Worm (Caenorhabditis elegans) whole organism, L4 larva: ENCODE results near the gene exos-2.

Source experiments
- D1046.2 ChIP-seq: fragments of 200-800 bp; sonication (Bioruptor generic); IDR thresholded peaks from 2 replicates; pipeline ENCODE4 v1.3.6; 2022; ENCODE audit warnings: missing genetic modification characterization, missing compliant biosample characterization
- F26F4.8 ChIP-seq: fragments of 200-800 bp; sonication (Bioruptor generic); conservative IDR thresholded peaks from 2 replicates; pipeline ENCODE4 v1.3.6; 2022; ENCODE audit warnings: missing genetic modification characterization, missing compliant biosample characterization
- T26A8.4 ChIP-seq: fragments of 200-800 bp; sonication (Bioruptor generic); IDR thresholded peaks from 2 replicates; pipeline ENCODE4 v1.3.6; 2022; ENCODE audit warnings: missing genetic modification characterization, missing compliant biosample characterization
- Y105C5A.15 ChIP-seq: fragments of 200-800 bp; sonication (Bioruptor generic); IDR thresholded peaks from 2 replicates; pipeline ENCODE4 v1.3.6; 2022; ENCODE audit warnings: missing genetic modification characterization, missing compliant biosample characterization
- Y5F2A.4 ChIP-seq: fragments of 200-800 bp; sonication (Bioruptor generic); optimal IDR thresholded peaks from 2 replicates; lab custom pipeline; 2018; ENCODE audit warnings: mild to moderate bottlenecking, missing genetic modification characterization, missing compliant biosample characterization
- aha-1 ChIP-seq: fragments of 150-350 bp; peaks from one replicate; lab custom pipeline; 2014; ENCODE audit warnings: missing biosample characterization, missing genetic modification characterization
- arid-1 ChIP-seq: fragments of 200-800 bp; sonication (Bioruptor generic); conservative IDR thresholded peaks from 2 replicates; pipeline ENCODE4 v1.3.6; 2022; ENCODE audit warnings: missing genetic modification reagents, missing genetic modification characterization, missing compliant biosample characterization
- ceh-20 ChIP-seq: fragments of 200-800 bp; sonication (Bioruptor generic); IDR thresholded peaks from 2 replicates; pipeline ENCODE4 v1.3.6; 2022; ENCODE audit warnings: missing genetic modification reagents, missing genetic modification characterization, missing compliant biosample characterization
- ceh-28 ChIP-seq: fragments of 150-350 bp; optimal IDR thresholded peaks from 2 replicates; lab custom pipeline; 2014; ENCODE audit warnings: missing biosample characterization, missing genetic modification reagents, missing genetic modification characterization
- ceh-62 ChIP-seq: sonication (generic microtip); optimal IDR thresholded peaks from 2 replicates; lab custom pipeline; 2017; ENCODE audit warnings: missing biosample characterization, missing genetic modification characterization
- ctbp-1 ChIP-seq: fragments of 200-800 bp; sonication (Bioruptor generic); IDR thresholded peaks from 2 replicates; pipeline ENCODE4 v1.3.6; 2022; ENCODE audit warnings: missing genetic modification reagents, missing genetic modification characterization, missing compliant biosample characterization
- daf-16 ChIP-seq, 3 experiments: sonication (generic microtip); optimal IDR thresholded peaks; 2 replicates each; lab custom pipeline; 2016 to 2017; ENCODE audit warnings: missing genetic modification characterization in 3 of 3, missing genetic modification reagents in 3 of 3, mild to moderate bottlenecking in 2 of 3, missing compliant biosample characterization in 2 of 3, missing biosample characterization in 1 of 3, moderate library complexity in 1 of 3
- dmd-8 ChIP-seq: fragments of 200-800 bp; sonication (Bioruptor generic); IDR thresholded peaks from 2 replicates; pipeline ENCODE4 v1.3.6; 2022; ENCODE audit warnings: missing genetic modification characterization, missing compliant biosample characterization
- duxl-1 ChIP-seq: sonication (generic microtip); optimal IDR thresholded peaks from 2 replicates; lab custom pipeline; 2016; ENCODE audit warnings: mild to moderate bottlenecking, missing genetic modification characterization, moderate library complexity, missing compliant biosample characterization; ENCODE audit not compliant: poor library complexity
- dve-1 ChIP-seq: sonication (generic microtip); optimal IDR thresholded peaks from 2 replicates; lab custom pipeline; 2017; ENCODE audit warnings: antibody characterized with exemption, mild to moderate bottlenecking, missing genetic modification characterization, missing compliant biosample characterization; ENCODE audit not compliant: insufficient read depth
- egl-27 ChIP-seq: sonication (generic microtip); optimal IDR thresholded peaks from 3 replicates; lab custom pipeline; 2017; ENCODE audit warnings: missing biosample characterization, missing genetic modification reagents, missing genetic modification characterization
- hif-1 ChIP-seq, 2 experiments: sonication (generic microtip); optimal IDR thresholded peaks; 2 replicates each; lab custom pipeline; 2016 to 2017; ENCODE audit warnings: missing compliant biosample characterization in 2 of 2, missing genetic modification characterization in 2 of 2, missing genetic modification reagents in 2 of 2, missing genotype in 2 of 2, mild to moderate bottlenecking in 1 of 2
- hlh-11 ChIP-seq: fragments of 200-800 bp; sonication (Bioruptor generic); optimal IDR thresholded peaks from 2 replicates; lab custom pipeline; 2018; ENCODE audit warnings: mild to moderate bottlenecking, missing genetic modification characterization, missing compliant biosample characterization
- lin-13 ChIP-seq: fragments of 150-350 bp; optimal IDR thresholded peaks from 2 replicates; lab custom pipeline; 2014; ENCODE audit warnings: missing biosample characterization, missing genetic modification reagents, missing genetic modification characterization
- lin-15B ChIP-seq: fragments of 150-350 bp; sonication (generic microtip); optimal IDR thresholded peaks from 3 replicates; lab custom pipeline; 2014; ENCODE audit warnings: missing biosample characterization, missing genetic modification characterization
- lin-29 ChIP-seq: fragments of 200-800 bp; sonication (Bioruptor generic); IDR thresholded peaks from 2 replicates; pipeline ENCODE4 v1.3.6; 2022; ENCODE audit warnings: missing genetic modification reagents, missing genetic modification characterization, missing compliant biosample characterization
- lin-38 ChIP-seq: fragments of 200-800 bp; sonication (Bioruptor generic); IDR thresholded peaks from 2 replicates; pipeline ENCODE4 v1.3.6; 2022; ENCODE audit warnings: missing genetic modification reagents, missing genetic modification characterization, missing compliant biosample characterization
- lir-3 ChIP-seq: sonication (generic microtip); optimal IDR thresholded peaks from 2 replicates; lab custom pipeline; 2016; ENCODE audit warnings: mild to moderate bottlenecking, missing genetic modification characterization, missing compliant biosample characterization
- madf-5 ChIP-seq, 2 experiments: fragments of 200-800 bp; sonication (Bioruptor generic); IDR thresholded peaks; 2 replicates each; pipeline ENCODE4 v1.3.6; 2022; ENCODE audit warnings: missing compliant biosample characterization in 2 of 2, missing genetic modification characterization in 2 of 2
- mdt-29 ChIP-seq: fragments of 200-800 bp; sonication (Bioruptor generic); IDR thresholded peaks from 2 replicates; pipeline ENCODE4 v1.3.6; 2022; ENCODE audit warnings: missing genetic modification reagents, missing genetic modification characterization, missing compliant biosample characterization
- mes-2 ChIP-seq: sonication (generic microtip); optimal IDR thresholded peaks from 2 replicates; lab custom pipeline; 2016; ENCODE audit warnings: missing genotype, mild to moderate bottlenecking, missing genetic modification characterization, missing compliant biosample characterization; ENCODE audit not compliant: poor library complexity, severe bottlenecking
- mxl-2 ChIP-seq: fragments of 200-800 bp; sonication (Bioruptor generic); conservative IDR thresholded peaks from 2 replicates; pipeline ENCODE4 v1.3.6; 2022; ENCODE audit warnings: missing genetic modification reagents, missing genetic modification characterization, missing compliant biosample characterization
- mxl-3 ChIP-seq: fragments of 200-800 bp; sonication (Bioruptor generic); optimal IDR thresholded peaks from 2 replicates; lab custom pipeline; 2018; ENCODE audit warnings: mild to moderate bottlenecking, missing genetic modification characterization, missing compliant biosample characterization
- nhr-237 ChIP-seq: sonication (generic microtip); optimal IDR thresholded peaks from 2 replicates; lab custom pipeline; 2017; ENCODE audit warnings: missing biosample characterization, missing genetic modification characterization
- nhr-25 ChIP-seq: sonication (generic microtip); optimal IDR thresholded peaks from 2 replicates; lab custom pipeline; 2017; ENCODE audit warnings: missing genetic modification characterization, mild to moderate bottlenecking, missing compliant biosample characterization, antibody characterized with exemption, moderate library complexity, borderline replicate concordance; ENCODE audit not compliant: insufficient read depth
- nhr-28 ChIP-seq: fragments of 150-350 bp; optimal IDR thresholded peaks from 2 replicates; lab custom pipeline; 2014; ENCODE audit warnings: missing biosample characterization, missing genetic modification characterization
- nhr-41 ChIP-seq: fragments of 200-800 bp; sonication (Bioruptor generic); IDR thresholded peaks from 2 replicates; pipeline ENCODE4 v1.3.6; 2022; ENCODE audit warnings: missing genetic modification reagents, missing genetic modification characterization, missing compliant biosample characterization
- php-3 ChIP-seq: fragments of 200-800 bp; sonication (Bioruptor generic); IDR thresholded peaks from 2 replicates; pipeline ENCODE4 v1.3.6; 2022; ENCODE audit warnings: missing genetic modification reagents, missing genetic modification characterization, missing compliant biosample characterization
- saeg-2 ChIP-seq: fragments of 200-800 bp; sonication (Bioruptor generic); IDR thresholded peaks from 2 replicates; pipeline ENCODE4 v1.3.6; 2022; ENCODE audit warnings: missing genetic modification reagents, missing genetic modification characterization, missing compliant biosample characterization
- set-16 ChIP-seq: fragments of 200-800 bp; sonication (Bioruptor generic); IDR thresholded peaks from 2 replicates; pipeline ENCODE4 v1.3.6; 2022; ENCODE audit warnings: missing genetic modification reagents, missing genetic modification characterization, missing compliant biosample characterization
- skn-1 ChIP-seq: fragments of 150-350 bp; optimal IDR thresholded peaks from 2 replicates; lab custom pipeline; 2014; ENCODE audit warnings: missing biosample characterization, missing genetic modification characterization
- spr-3 ChIP-seq: fragments of 200-800 bp; sonication (Bioruptor generic); optimal IDR thresholded peaks from 2 replicates; lab custom pipeline; 2018; ENCODE audit warnings: mild to moderate bottlenecking, missing genetic modification characterization, missing compliant biosample characterization
- tag-97 ChIP-seq: fragments of 200-800 bp; sonication (Bioruptor generic); IDR thresholded peaks from 2 replicates; pipeline ENCODE4 v1.3.6; 2022; ENCODE audit warnings: missing genetic modification characterization, missing compliant biosample characterization
- tra-1 ChIP-seq: fragments of 200-800 bp; sonication (Bioruptor generic); IDR thresholded peaks from 2 replicates; pipeline ENCODE4 v1.3.6; 2022; ENCODE audit warnings: missing genetic modification reagents, missing genetic modification characterization, missing compliant biosample characterization
- unc-62 ChIP-seq, 3 experiments: fragments of 150-350 bp in 1 of 3; sonication (generic microtip); optimal IDR thresholded peaks in 2 of 3; peaks in 1 of 3; 1 replicate in 1 of 3; 2 replicates in 2 of 3; lab custom pipeline; 2014 to 2017; ENCODE audit warnings: missing biosample characterization in 3 of 3, missing genetic modification characterization in 3 of 3, missing genetic modification reagents in 3 of 3, missing genotype in 1 of 3
- vab-7 ChIP-seq: fragments of 200-800 bp; sonication (Bioruptor generic); IDR thresholded peaks from 2 replicates; pipeline ENCODE4 v1.3.6; 2022; ENCODE audit warnings: missing genetic modification reagents, missing genetic modification characterization, missing compliant biosample characterization
- zfp-3 ChIP-seq: fragments of 200-800 bp; sonication (Bioruptor generic); conservative IDR thresholded peaks from 2 replicates; pipeline ENCODE4 v1.3.6; 2022; ENCODE audit warnings: missing genetic modification reagents, missing genetic modification characterization, missing compliant biosample characterization
- zip-2 ChIP-seq: fragments of 150-350 bp; optimal IDR thresholded peaks from 2 replicates; lab custom pipeline; 2014; ENCODE audit warnings: missing biosample characterization, missing genetic modification characterization
- ztf-11 ChIP-seq: fragments of 150-350 bp; optimal IDR thresholded peaks from 2 replicates; lab custom pipeline; 2014; ENCODE audit warnings: missing biosample characterization, missing genetic modification characterization

Gene exos-2

ce11 chrIV:6372267-6372666 is 43.0 kb upstream of the exos-2 start:
- TF ChIP-seq tra-1 (no peak), aha-1 (tag; lab: Kevin White, UChicago) (peak; percentile 90), ceh-28 (no peak)

ce11 chrIV:6372993-6373392 is 42.3 kb upstream of the exos-2 start, which contains the start of gene smg-3:
smg-3 (minus strand) TSS chrIV:6373093.
- TF ChIP-seq zfp-3 (GFP tag; lab: Robert Waterston, UW), result no peak

ce11 chrIV:6373721-6374120 is 41.6 kb upstream of the exos-2 start:
- TF ChIP-seq saeg-2 (GFP tag; lab: Robert Waterston, UW) (no peak), mxl-2 (GFP tag; lab: Robert Waterston, UW) (no peak), lin-38 (GFP tag; lab: Robert Waterston, UW) (no peak), set-16 (GFP tag; lab: Robert Waterston, UW) (peak; percentile 52), ztf-11 (tag; lab: Kevin White, UChicago) (no peak), mxl-3 (GFP tag; lab: Kevin White, UChicago) (no peak), arid-1 (GFP tag; lab: Robert Waterston, UW) (no peak), ceh-20 (GFP tag; lab: Robert Waterston, UW) (no peak), nhr-25 (tag; lab: Kevin White, UChicago) (no peak), T26A8.4 (GFP tag; lab: Robert Waterston, UW) (no peak), dmd-8 (0 out of 2 replicates have a peak, but pooled peaks have one; percentile 37), tag-97 (GFP tag; lab: Robert Waterston, UW) (no peak), hlh-11 (tag; lab: Kevin White, UChicago) (no peak), lin-29 (GFP tag; lab: Robert Waterston, UW) (no peak), dve-1 (no peak), Y5F2A.4 (no peak), ceh-62 (no peak), F26F4.8 (GFP tag; lab: Robert Waterston, UW) (no peak), vab-7 (GFP tag; lab: Robert Waterston, UW) (0 out of 2 replicates have a peak, but pooled peaks have one; percentile 5), madf-5 (GFP tag; IDR thresholded peaks at IDR 0.05; lab: Robert Waterston, UW) (no peak), aha-1 (tag; lab: Kevin White, UChicago) (no peak), nhr-237 (tag; lab: Kevin White, UChicago) (no peak), duxl-1 (tag; lab: Kevin White, UChicago) (no peak), D1046.2 (GFP tag; lab: Robert Waterston, UW) (no peak)

ce11 chrIV:6376473-6377115 is 38.7 kb upstream of the exos-2 start, which contains the start of the genes hrpf-2 and bli-6:
hrpf-2 (minus strand) TSS chrIV:6376523.
bli-6 (plus strand) TSS chrIV:6377065.
- TF ChIP-seq ctbp-1 (GFP tag; lab: Robert Waterston, UW) (no peak), mes-2 (tag; lab: Kevin White, UChicago) (peak; percentile 81), ceh-62 (no peak), Y105C5A.15 (GFP tag; lab: Robert Waterston, UW) (no peak), lir-3 (tag; lab: Kevin White, UChicago) (no peak), lin-15B (peak; percentile 17), nhr-28 (tag; lab: Kevin White, UChicago) (peak; percentile 57), spr-3 (GFP tag; lab: Kevin White, UChicago) (no peak), daf-16 (GFP tag; optimal IDR thresholded peaks at IDR 0.05; lab: Kevin White, UChicago) (no peak), daf-16 (tag; optimal IDR thresholded peaks at IDR 0.05; lab: Kevin White, UChicago) (peak; percentile 37), skn-1 (no peak), php-3 (no peak), nhr-237 (tag; lab: Kevin White, UChicago) (no peak), madf-5 (GFP tag; IDR thresholded peaks at IDR 0.05; lab: Robert Waterston, UW) (no peak), lin-13 (peak; percentile 32), zip-2 (no peak), egl-27 (tag; lab: Kevin White, UChicago) (no peak), hif-1 (tag; optimal IDR thresholded peaks at IDR 0.05; lab: Kevin White, UChicago) (no peak), unc-62 (GFP tag; optimal IDR thresholded peaks at IDR 0.05 in 1 of 2; lab: Kevin White, UChicago) (no peak), unc-62 (tag; optimal IDR thresholded peaks at IDR 0.05; lab: Kevin White, UChicago) (no peak), mdt-29 (GFP tag; lab: Robert Waterston, UW) (no peak), nhr-41 (no peak)
